Fruit fly (Drosophila melanogaster): ENCODE measurements around the gene Npc2d.
A peak's percentile ranks its signal among the peaks of the same experiment; 100 is the strongest.

Gene Npc2d

DNA sequence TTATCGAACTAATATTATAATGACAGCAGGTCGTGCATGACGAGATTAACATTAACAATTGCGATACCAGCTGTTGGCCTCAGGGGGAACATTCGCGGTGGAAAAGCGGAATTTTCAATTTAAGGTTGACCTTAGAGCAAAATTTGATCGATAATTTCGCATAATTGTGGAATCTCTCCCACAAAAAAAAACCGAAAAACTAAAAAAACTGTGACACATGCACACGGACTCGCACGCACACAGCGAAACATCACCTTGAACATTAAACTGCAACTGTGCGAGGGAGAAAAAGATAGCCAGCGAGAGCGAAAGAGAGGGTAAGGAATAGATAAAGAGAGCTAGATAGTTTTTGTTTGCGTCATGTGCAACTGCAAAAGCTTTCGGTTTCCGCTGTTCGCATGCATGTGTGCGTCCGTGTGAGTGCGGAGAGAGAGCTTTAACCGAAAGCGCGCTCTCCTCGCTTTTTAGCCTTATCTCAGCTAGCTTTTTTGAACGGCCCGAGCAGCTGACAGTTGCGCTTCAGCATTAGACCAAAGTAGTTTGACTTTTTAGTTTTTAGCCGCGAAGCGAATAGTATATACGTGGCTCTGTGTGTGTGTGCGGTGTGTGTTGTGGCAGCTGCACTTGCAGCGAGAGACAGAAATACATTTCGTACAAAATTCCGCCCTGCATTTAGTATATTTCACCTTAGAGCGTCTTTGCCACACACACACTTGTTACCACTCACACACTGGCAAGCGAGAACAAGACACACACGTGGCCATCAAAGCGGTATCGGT is 37.6 kb upstream of the Npc2d start (continued):
- no peak for TF ChIP-seq Hsf (GFP tag; optimal IDR thresholded peaks at IDR 0.05)
- TF ChIP-seq CG17186 (GFP tag; optimal IDR thresholded peaks at IDR 0.05), result no peak
- no peak for TF ChIP-seq CG9727 (GFP tag; optimal IDR thresholded peaks at IDR 0.05)
- TF ChIP-seq az2 (GFP tag; optimal IDR thresholded peaks at IDR 0.05), result no peak
- peak; percentile 44 for TF ChIP-seq CTCF (GFP tag; optimal IDR thresholded peaks at IDR 0.05)
- peak; percentile 59 for TF ChIP-seq Fer1 (GFP tag; optimal IDR thresholded peaks at IDR 0.05)
- TF ChIP-seq CG12155 (GFP tag; optimal IDR thresholded peaks at IDR 0.05), result no peak
- no peak for TF ChIP-seq ATbp (GFP tag; optimal IDR thresholded peaks at IDR 0.05)
- TF ChIP-seq Atf3 (GFP tag; optimal IDR thresholded peaks at IDR 0.05), result no peak
- peak; percentile 27; the same call in 1 of the 3 replicates for TF ChIP-seq CG11695 (GFP tag; IDR thresholded peaks at IDR 0.05)
- no peak for TF ChIP-seq stc (GFP tag; IDR thresholded peaks at IDR 0.05)
- TF ChIP-seq emc (GFP tag; optimal IDR thresholded peaks at IDR 0.05), result no peak
- TF ChIP-seq run (tag; optimal IDR thresholded peaks at IDR 0.05), result no peak
- TF ChIP-seq her (GFP tag; optimal IDR thresholded peaks at IDR 0.05), result peak; percentile 20
- no peak for TF ChIP-seq CG3847 (GFP tag; IDR thresholded peaks at IDR 0.05)
- TF ChIP-seq gce (GFP tag; IDR thresholded peaks at IDR 0.05), result no peak
- peak; percentile 3 for TF ChIP-seq exex (tag; optimal IDR thresholded peaks at IDR 0.05)
- no peak for TF ChIP-seq Oaz (GFP tag; IDR thresholded peaks at IDR 0.05)
- no peak for TF ChIP-seq tx (GFP tag; optimal IDR thresholded peaks at IDR 0.05)
- no peak for TF ChIP-seq CG6689 (GFP tag; IDR thresholded peaks at IDR 0.05)
- no peak for TF ChIP-seq Tbp (GFP tag; optimal IDR thresholded peaks at IDR 0.05)
- TF ChIP-seq disco-r (GFP tag; optimal IDR thresholded peaks at IDR 0.05), result no peak
- TF ChIP-seq ab (GFP tag; optimal IDR thresholded peaks at IDR 0.05), result no peak
- TF ChIP-seq Lhr (GFP tag; optimal IDR thresholded peaks at IDR 0.05), result no peak
- peak; percentile 1 for TF ChIP-seq scrt (GFP tag; optimal IDR thresholded peaks at IDR 0.05)
- TF ChIP-seq CG12236 (GFP tag; optimal IDR thresholded peaks at IDR 0.05), result no peak
- TF ChIP-seq CG8944 (GFP tag; optimal IDR thresholded peaks at IDR 0.05), result no peak
- no peak for TF ChIP-seq NFAT (GFP tag; IDR thresholded peaks at IDR 0.05)
- no peak for TF ChIP-seq nmo (GFP tag; optimal IDR thresholded peaks at IDR 0.05)
- no peak for TF ChIP-seq CG2202 (tag; optimal IDR thresholded peaks at IDR 0.05)
- no peak for TF ChIP-seq crc (GFP tag; optimal IDR thresholded peaks at IDR 0.05)
- TF ChIP-seq CG7556 (GFP tag; optimal IDR thresholded peaks at IDR 0.05), result no peak
- 0 out of 3 replicates have a peak, but pooled peaks have one; percentile 35 for TF ChIP-seq knrl (GFP tag; IDR thresholded peaks at IDR 0.05; ENCODE audit: partially characterized antibody)
- TF ChIP-seq CG31388 (GFP tag; optimal IDR thresholded peaks at IDR 0.05), result no peak
- no peak for TF ChIP-seq Abd-B (GFP tag; optimal IDR thresholded peaks at IDR 0.05)
- TF ChIP-seq p53 (GFP tag; optimal IDR thresholded peaks at IDR 0.05), result no peak
- no peak for TF ChIP-seq CG10267 (tag; optimal IDR thresholded peaks at IDR 0.05)
- TF ChIP-seq Sin3A (optimal IDR thresholded peaks at IDR 0.05), result no peak
- TF ChIP-seq CG10959 (GFP tag; IDR thresholded peaks at IDR 0.05), result no peak
- TF ChIP-seq pros (GFP tag; optimal IDR thresholded peaks at IDR 0.05), result no peak
- no peak for TF ChIP-seq abd-A (tag; optimal IDR thresholded peaks at IDR 0.05)
- peak in 1 of 2 experiments; percentile 40 for TF ChIP-seq Hr78 (GFP tag; optimal IDR thresholded peaks at IDR 0.05)
- TF ChIP-seq pb (GFP tag; optimal IDR thresholded peaks at IDR 0.05), result no peak
- no peak for TF ChIP-seq Sox100B (GFP tag; optimal IDR thresholded peaks at IDR 0.05)
- no peak for TF ChIP-seq sens (GFP tag)
- TF ChIP-seq CG3163 (GFP tag; optimal IDR thresholded peaks at IDR 0.05), result peak; percentile 9
- no peak for TF ChIP-seq sima (GFP tag; optimal IDR thresholded peaks at IDR 0.05)
- no peak for TF ChIP-seq NfI (GFP tag; optimal IDR thresholded peaks at IDR 0.05)
- TF ChIP-seq ken (GFP tag; IDR thresholded peaks at IDR 0.05), result no peak
- no peak for TF ChIP-seq CG2129 (GFP tag; IDR thresholded peaks at IDR 0.05; ENCODE audit: partially characterized antibody)
- no peak for TF ChIP-seq zfh1 (GFP tag; IDR thresholded peaks at IDR 0.05)
- no peak for TF ChIP-seq dan (GFP tag; IDR thresholded peaks at IDR 0.05)
